Fruit fly (Drosophila melanogaster) whole organism, larva: ENCODE data around the gene CG16813.

Experiments used
- noc ChIP-seq: fragments of 200-800 bp; sonication (Bioruptor generic); optimal IDR thresholded peaks from 3 replicates; lab custom pipeline; 2019; ENCODE audit warnings: missing biosample characterization, mild to moderate bottlenecking, missing genetic modification characterization, moderate library complexity

CG16813 gene

DNA sequence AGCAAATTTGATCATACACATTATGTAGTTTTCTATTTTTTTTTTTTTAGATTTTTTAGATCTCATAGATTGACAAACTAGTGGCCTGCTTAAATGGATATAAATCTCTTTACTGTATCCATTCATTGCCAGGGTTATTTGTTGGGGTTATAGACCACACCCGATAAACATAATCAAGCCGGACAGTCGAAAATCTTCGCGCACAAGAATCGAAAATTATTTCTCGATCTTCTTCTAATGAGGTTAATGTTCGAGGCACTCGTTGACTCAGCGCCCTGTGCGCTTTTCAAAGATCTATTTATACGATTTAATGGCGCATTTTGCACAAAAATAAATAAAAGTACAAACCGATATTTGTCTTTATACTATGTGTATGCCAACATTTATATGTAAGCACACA lies 32.3 kb downstream of the CG16813 start, which contains the start of gene CG31730:
TSS of gene CG31730 (minus strand) at position 101 of the 400 bp plus-strand sequence.
- TF ChIP-seq noc = no peak

DNA sequence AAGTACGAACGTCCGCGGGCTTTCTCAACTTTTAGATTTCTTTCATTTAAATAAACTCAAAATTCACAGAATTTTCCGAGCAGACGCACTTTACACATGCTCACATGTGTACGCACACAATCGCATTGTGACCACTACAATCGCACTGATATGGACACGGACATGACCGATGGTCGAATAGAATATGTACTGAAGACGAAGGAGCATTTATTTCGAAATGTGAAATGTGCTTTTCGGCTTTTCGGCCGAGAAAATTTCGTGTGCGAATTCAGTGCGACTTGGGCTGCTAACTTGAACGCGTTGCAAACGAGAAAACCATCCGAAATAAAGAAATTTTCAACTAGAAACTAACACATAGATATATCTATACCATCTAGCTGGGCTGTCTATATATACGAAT lies 33.4 kb downstream of the CG16813 start, which contains the start of gene CG44085:
TSS of gene CG44085 (plus strand) at position 269 of the 400 bp plus-strand sequence.
- no peak for TF ChIP-seq noc

DNA sequence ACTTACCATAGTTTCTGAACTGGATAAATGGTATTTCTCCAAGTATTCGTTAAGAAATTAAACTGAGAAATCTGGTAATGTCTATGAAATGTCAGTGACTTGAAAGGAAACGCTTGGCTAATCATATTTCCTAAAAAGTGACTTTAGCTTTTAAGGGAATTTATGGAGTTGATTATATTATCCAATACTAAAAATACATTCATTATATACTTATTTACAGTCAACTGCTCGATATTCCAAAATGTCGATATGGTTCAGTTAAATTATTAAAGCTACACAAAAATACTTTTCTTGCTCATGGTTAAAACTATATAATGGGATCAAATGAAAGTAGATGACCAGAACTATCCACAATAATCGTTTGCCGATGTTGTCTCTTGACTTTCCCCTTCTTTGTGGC lies 38.4 kb downstream of the CG16813 start, which contains the start of gene CG31848:
TSS of gene CG31848 (minus strand) at position 101 of the 400 bp plus-strand sequence.
- no peak for TF ChIP-seq noc

DNA sequence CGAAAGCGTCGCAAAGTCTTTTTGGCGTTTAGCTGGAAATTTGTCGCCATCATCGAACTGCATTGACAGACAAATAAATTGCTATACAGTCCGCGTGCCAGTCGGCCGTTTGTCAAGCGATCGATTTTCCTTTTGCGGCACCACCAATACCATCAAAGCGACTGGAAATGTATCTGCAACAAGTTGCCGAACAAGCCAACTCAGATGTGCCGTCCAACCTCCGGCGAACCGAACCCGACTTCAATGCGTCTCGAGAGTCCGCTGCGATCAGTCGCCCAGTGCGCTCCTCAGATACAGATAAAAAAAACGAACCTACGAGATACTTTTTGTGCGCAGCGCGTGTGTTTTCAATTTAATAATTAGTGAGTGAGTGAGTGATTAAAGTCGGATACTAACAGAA lies 39.3 kb downstream of the CG16813 start:
- TF ChIP-seq noc = no peak

DNA sequence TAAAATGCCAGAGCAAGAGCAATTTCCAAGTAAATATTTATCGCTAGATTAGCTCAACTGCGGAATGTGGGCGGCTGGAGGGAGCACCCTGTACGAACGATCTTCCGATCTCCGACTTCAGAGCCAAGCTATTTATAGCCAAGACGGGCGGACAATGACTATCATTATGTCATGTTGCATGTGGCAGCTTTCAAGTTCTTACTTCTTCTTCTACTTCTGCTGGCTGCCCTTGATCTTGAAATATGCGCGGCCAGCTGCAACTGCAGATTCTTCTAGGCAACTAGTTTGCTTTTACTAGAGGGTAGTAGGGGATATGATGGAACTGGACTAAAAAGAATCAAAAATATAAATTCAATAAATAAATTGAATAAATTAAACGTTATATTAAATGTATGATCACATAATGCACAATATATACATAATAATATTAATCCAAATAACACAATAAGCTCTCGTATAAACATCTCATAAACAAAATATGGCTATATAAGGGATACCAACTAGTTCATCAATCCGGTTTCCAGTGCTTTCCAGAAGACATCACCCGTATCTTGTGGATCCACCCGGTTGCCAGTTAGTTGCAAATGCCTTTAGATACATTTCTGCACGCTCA lies 40.8 kb downstream of the CG16813 start:
- TF ChIP-seq noc = no peak

- no peak for TF ChIP-seq noc
Measured at dm6 chr2L:13272541-13272940, 45.2 kb downstream of the CG16813 start.
